Fruit fly (Drosophila melanogaster) whole organism, embryonic: ENCODE measurements around the gene Irbp18.

Experiments
- Antp ChIP-seq: fragments of 200-800 bp; sonication (Bioruptor generic); optimal IDR thresholded peaks from 3 replicates; lab custom pipeline; 2016; ENCODE audit warnings: missing biosample characterization, missing genetic modification characterization
- B-H2 ChIP-seq: fragments of 200-800 bp; sonication (Bioruptor generic); optimal IDR thresholded peaks from 2 replicates; lab custom pipeline; 2018; ENCODE audit warnings: missing biosample characterization, mild to moderate bottlenecking, missing genetic modification characterization
- CG10147 ChIP-seq: fragments of 200-800 bp; sonication (Bioruptor generic); optimal IDR thresholded peaks from 2 replicates; lab custom pipeline; 2019; ENCODE audit warnings: missing biosample characterization, mild to moderate bottlenecking, missing genetic modification characterization, moderate library complexity
- CG10267 ChIP-seq: fragments of 200-800 bp; sonication (Bioruptor generic); optimal IDR thresholded peaks from 2 replicates; lab custom pipeline; 2018; ENCODE audit warnings: missing biosample characterization, mild to moderate bottlenecking, missing genetic modification characterization, moderate library complexity
- CG10431 ChIP-seq: fragments of 200-800 bp; sonication (Bioruptor generic); optimal IDR thresholded peaks from 3 replicates; lab custom pipeline; 2018; ENCODE audit warnings: missing biosample characterization, mild to moderate bottlenecking, missing genetic modification characterization
- CG13296 ChIP-seq: fragments of 200-800 bp; sonication (Bioruptor generic); optimal IDR thresholded peaks from 3 replicates; lab custom pipeline; 2018; ENCODE audit warnings: missing biosample characterization, mild to moderate bottlenecking, missing genetic modification characterization
- CG15601 ChIP-seq: fragments of 200-800 bp; sonication (Bioruptor generic); optimal IDR thresholded peaks from 3 replicates; lab custom pipeline; 2019; ENCODE audit warnings: missing biosample characterization, mild to moderate bottlenecking, missing genetic modification characterization, moderate library complexity
- CG1602 ChIP-seq: fragments of 200-800 bp; sonication (Bioruptor generic); optimal IDR thresholded peaks from 3 replicates; lab custom pipeline; 2016; ENCODE audit warnings: missing biosample characterization, missing genetic modification characterization
- CG1603 ChIP-seq: fragments of 200-800 bp; sonication (Bioruptor generic); optimal IDR thresholded peaks from 2 replicates; lab custom pipeline; 2019; ENCODE audit warnings: missing biosample characterization, mild to moderate bottlenecking, missing genetic modification characterization, moderate library complexity
- CG3163 ChIP-seq: fragments of 200-800 bp; sonication (Bioruptor generic); optimal IDR thresholded peaks from 3 replicates; lab custom pipeline; 2016; ENCODE audit warnings: missing biosample characterization, missing genetic modification characterization
- CG3281 ChIP-seq: fragments of 200-800 bp; sonication (Bioruptor generic); optimal IDR thresholded peaks from 3 replicates; lab custom pipeline; 2017; ENCODE audit warnings: missing biosample characterization, mild to moderate bottlenecking, missing genetic modification characterization
- CG4730 ChIP-seq: fragments of 200-800 bp; sonication (Bioruptor generic); IDR thresholded peaks from 2 replicates; pipeline ENCODE4 v1.3.6; 2022; ENCODE audit warnings: missing biosample characterization, missing genetic modification characterization
- CG4820 ChIP-seq: fragments of 200-800 bp; sonication (Bioruptor generic); optimal IDR thresholded peaks from 3 replicates; lab custom pipeline; 2016; ENCODE audit warnings: missing biosample characterization, missing genetic modification characterization
- CG6683 ChIP-seq: fragments of 200-800 bp; sonication (Bioruptor generic); optimal IDR thresholded peaks from 2 replicates; lab custom pipeline; 2017; ENCODE audit warnings: missing biosample characterization, mild to moderate bottlenecking, missing genetic modification characterization, missing genetic modification reagents
- CG7928 ChIP-seq: fragments of 200-800 bp; sonication (Bioruptor generic); optimal IDR thresholded peaks from 2 replicates; lab custom pipeline; 2017; ENCODE audit warnings: missing biosample characterization, mild to moderate bottlenecking, missing genetic modification characterization
- CG8765 ChIP-seq: fragments of 200-800 bp; sonication (Bioruptor generic); IDR thresholded peaks from 2 replicates; pipeline ENCODE4 v1.3.6; 2022; ENCODE audit warnings: missing biosample characterization, missing genetic modification characterization
- CG9797 ChIP-seq: fragments of 200-800 bp; sonication (Bioruptor generic); optimal IDR thresholded peaks from 3 replicates; lab custom pipeline; 2018; ENCODE audit warnings: missing biosample characterization, mild to moderate bottlenecking, missing genetic modification characterization
- Dref ChIP-seq: fragments of 200-800 bp; sonication (Bioruptor generic); IDR thresholded peaks from 2 replicates; pipeline ENCODE4 v1.3.6; 2022; ENCODE audit warnings: missing biosample characterization, missing genetic modification characterization
- Drgx ChIP-seq: fragments of 200-800 bp; sonication (Bioruptor generic); IDR thresholded peaks from 2 replicates; pipeline ENCODE4 v1.3.6; 2022; ENCODE audit warnings: missing biosample characterization, missing genetic modification characterization
- Fer2 ChIP-seq: fragments of 200-800 bp; sonication (Bioruptor generic); optimal IDR thresholded peaks from 2 replicates; lab custom pipeline; 2018; ENCODE audit warnings: missing biosample characterization, mild to moderate bottlenecking, missing genetic modification characterization, moderate library complexity
- Fer3 ChIP-seq: fragments of 200-800 bp; sonication (Bioruptor generic); optimal IDR thresholded peaks from 2 replicates; lab custom pipeline; 2018; ENCODE audit warnings: missing biosample characterization, mild to moderate bottlenecking, missing genetic modification characterization, moderate library complexity
- Hmr ChIP-seq: fragments of 200-800 bp; sonication (Bioruptor generic); optimal IDR thresholded peaks from 3 replicates; lab custom pipeline; 2017; ENCODE audit warnings: mild to moderate bottlenecking, missing biosample characterization, missing genetic modification reagents, missing genetic modification characterization
- Hsf ChIP-seq: fragments of 200-800 bp; sonication (Bioruptor generic); optimal IDR thresholded peaks from 3 replicates; lab custom pipeline; 2016; ENCODE audit warnings: missing biosample characterization, missing genetic modification characterization
- Mad ChIP-seq: fragments of 200-800 bp; sonication (Bioruptor generic); optimal IDR thresholded peaks from 2 replicates; lab custom pipeline; 2016; ENCODE audit warnings: missing biosample characterization, missing genetic modification characterization
- NC2β ChIP-seq: fragments of 200-800 bp; sonication (Bioruptor generic); optimal IDR thresholded peaks from 2 replicates; lab custom pipeline; 2016; ENCODE audit warnings: missing biosample characterization, missing genetic modification characterization
- Nf-YA ChIP-seq: fragments of 200-800 bp; sonication (Bioruptor generic); IDR thresholded peaks from 2 replicates; pipeline ENCODE4 v1.3.6; 2022; ENCODE audit warnings: missing biosample characterization, missing genetic modification characterization
- Nf-YB ChIP-seq: fragments of 200-800 bp; sonication (Bioruptor generic); optimal IDR thresholded peaks from 3 replicates; lab custom pipeline; 2019; ENCODE audit warnings: missing biosample characterization, mild to moderate bottlenecking, missing genetic modification characterization, moderate library complexity
- Opbp ChIP-seq: fragments of 200-800 bp; sonication (Bioruptor generic); IDR thresholded peaks from 3 replicates; pipeline ENCODE4 v1.3.6; 2022; ENCODE audit warnings: missing biosample characterization, missing genetic modification characterization; ENCODE audit not compliant: partially characterized antibody
- Taf1 ChIP-seq: fragments of 200-800 bp; sonication (Bioruptor generic); IDR thresholded peaks from 2 replicates; pipeline ENCODE4 v1.3.6; 2022; ENCODE audit warnings: missing biosample characterization, missing genetic modification characterization
- Usf ChIP-seq: fragments of 200-800 bp; sonication (Bioruptor generic); optimal IDR thresholded peaks from 2 replicates; lab custom pipeline; 2017; ENCODE audit warnings: missing genotype, missing biosample characterization, missing genetic modification characterization
- Xrp1 ChIP-seq: fragments of 200-800 bp; sonication (Bioruptor generic); IDR thresholded peaks from 2 replicates; pipeline ENCODE4 v1.3.6; 2022; ENCODE audit warnings: missing biosample characterization, missing genetic modification characterization
- bbx ChIP-seq: fragments of 200-800 bp; sonication (Bioruptor generic); IDR thresholded peaks from 2 replicates; pipeline ENCODE4 v1.3.6; 2022; ENCODE audit warnings: missing biosample characterization, missing genetic modification characterization; ENCODE audit not compliant: partially characterized antibody
- bcd ChIP-seq: fragments of 200-800 bp; sonication (Bioruptor generic); optimal IDR thresholded peaks from 2 replicates; lab custom pipeline; 2017; ENCODE audit warnings: missing biosample characterization, mild to moderate bottlenecking, missing genetic modification characterization
- dimm ChIP-seq: fragments of 200-800 bp; sonication (Bioruptor generic); IDR thresholded peaks from 2 replicates; pipeline ENCODE4 v1.3.6; 2022; ENCODE audit warnings: missing biosample characterization, missing genetic modification characterization
- dysf ChIP-seq: fragments of 200-800 bp; sonication (Bioruptor generic); IDR thresholded peaks from 3 replicates; pipeline ENCODE4 v1.3.6; 2022; ENCODE audit warnings: missing biosample characterization, missing genetic modification characterization
- ewg ChIP-seq: fragments of 200-800 bp; sonication (Bioruptor generic); optimal IDR thresholded peaks from 3 replicates; lab custom pipeline; 2017; ENCODE audit warnings: mild to moderate bottlenecking, missing biosample characterization, missing genetic modification reagents, missing genetic modification characterization
- exex ChIP-seq: fragments of 200-800 bp; sonication (Bioruptor generic); optimal IDR thresholded peaks from 4 replicates; lab custom pipeline; 2018; ENCODE audit warnings: missing biosample characterization, mild to moderate bottlenecking, missing genetic modification characterization, moderate library complexity
- gce ChIP-seq: fragments of 200-800 bp; sonication (Bioruptor generic); IDR thresholded peaks from 3 replicates; pipeline ENCODE4 v1.3.6; 2022; ENCODE audit warnings: missing biosample characterization, missing genetic modification characterization
- hbn ChIP-seq: fragments of 200-800 bp; sonication (Bioruptor generic); IDR thresholded peaks from 2 replicates; pipeline ENCODE4 v1.3.6; 2022; ENCODE audit warnings: missing biosample characterization, missing genetic modification characterization; ENCODE audit not compliant: partially characterized antibody
- hkb ChIP-seq, 2 experiments: fragments of 200-800 bp in 1 of 2; fragments of >200 bp in 1 of 2; sonication (Bioruptor generic) in 1 of 2; IDR thresholded peaks in 1 of 2; optimal IDR thresholded peaks in 1 of 2; 2 replicates each; pipeline versions ENCODE4 v1.3.6 to Lab custom; 2017 to 2022; ENCODE audit warnings: missing biosample characterization in 1 of 2, missing genetic modification characterization in 1 of 2
- hth ChIP-seq: fragments of >200 bp; optimal IDR thresholded peaks from 2 replicates; lab custom pipeline; 2017; ENCODE audit warnings: inconsistent platforms
- klu ChIP-seq: fragments of 200-800 bp; sonication (Bioruptor generic); IDR thresholded peaks from 2 replicates; pipeline ENCODE4 v1.3.6; 2022; ENCODE audit warnings: missing biosample characterization, missing genetic modification characterization
- phol ChIP-seq: fragments of 200-800 bp; sonication (Bioruptor generic); optimal IDR thresholded peaks from 3 replicates; lab custom pipeline; 2018; ENCODE audit warnings: missing biosample characterization, mild to moderate bottlenecking, missing genetic modification characterization, moderate library complexity
- psq ChIP-seq: fragments of 200-800 bp; sonication (Bioruptor generic); optimal IDR thresholded peaks from 2 replicates; lab custom pipeline; 2017; ENCODE audit warnings: missing biosample characterization, missing genetic modification characterization
- sens-2 ChIP-seq: fragments of 200-800 bp; sonication (Bioruptor generic); IDR thresholded peaks from 2 replicates; pipeline ENCODE4 v1.3.6; 2022; ENCODE audit warnings: missing biosample characterization, missing genetic modification characterization
- seq ChIP-seq: fragments of 200-800 bp; sonication (Bioruptor generic); IDR thresholded peaks from 2 replicates; pipeline ENCODE4 v1.3.6; 2022; ENCODE audit warnings: missing biosample characterization, missing genetic modification characterization
- sim ChIP-seq: fragments of 200-800 bp; sonication (Bioruptor generic); IDR thresholded peaks from 2 replicates; pipeline ENCODE4 v1.3.6; 2022; ENCODE audit warnings: missing biosample characterization, missing genetic modification characterization
- sisA ChIP-seq: fragments of 200-800 bp; sonication (Bioruptor generic); IDR thresholded peaks from 2 replicates; pipeline ENCODE4 v1.3.6; 2022; ENCODE audit warnings: missing biosample characterization, missing genetic modification characterization
- ssp ChIP-seq: fragments of 200-800 bp; sonication (Bioruptor generic); IDR thresholded peaks from 2 replicates; pipeline ENCODE4 v1.3.6; 2022; ENCODE audit warnings: missing biosample characterization, missing genetic modification characterization
- sug ChIP-seq: fragments of 200-800 bp; optimal IDR thresholded peaks from 2 replicates; lab custom pipeline; 2019; ENCODE audit warnings: missing biosample characterization, mild to moderate bottlenecking, missing genetic modification characterization, moderate library complexity
- zf30C ChIP-seq: fragments of 200-800 bp; sonication (Bioruptor generic); optimal IDR thresholded peaks from 3 replicates; lab custom pipeline; 2018; ENCODE audit warnings: missing biosample characterization, mild to moderate bottlenecking, missing genetic modification characterization

Irbp18 gene

dm6 chr3L:11061200-11061599 lies 36.8 kb downstream of the Irbp18 start, which contains the start of the genes CG6321 and Blos2 (continued):
- TF ChIP-seq CG15601 (tag; lab: Kevin White, UChicago), result peak; percentile 68
- TF ChIP-seq CG4820, result peak; percentile 55
- TF ChIP-seq CG3281 (GFP tag; lab: Kevin White, UChicago), result peak; percentile 86
- no peak for TF ChIP-seq zf30C
- peak; percentile 77 for TF ChIP-seq CG13296 (GFP tag; lab: Kevin White, UChicago)
- TF ChIP-seq CG8765 (GFP tag; lab: Robert Waterston, UW), result no peak
- peak; percentile 40; the same call in 1 of the 2 replicates for TF ChIP-seq Taf1
- peak; percentile 16; the same call in 1 of the 2 replicates for TF ChIP-seq seq
- TF ChIP-seq dimm (GFP tag; lab: Robert Waterston, UW), result no peak
- no peak for TF ChIP-seq CG3163 (GFP tag; lab: Kevin White, UChicago)
- TF ChIP-seq Nf-YB (GFP tag; lab: Kevin White, UChicago), result peak; percentile 62
- peak; percentile 81 for TF ChIP-seq exex (tag; lab: Kevin White, UChicago)
- TF ChIP-seq Opbp (GFP tag; lab: Robert Waterston, UW), result no peak
- 0 out of 2 replicates have a peak, but pooled peaks have one; percentile 32 for TF ChIP-seq Nf-YA (GFP tag; lab: Robert Waterston, UW)
- TF ChIP-seq bbx (GFP tag; lab: Robert Waterston, UW), result no peak
- no peak for TF ChIP-seq hkb (optimal IDR thresholded peaks at IDR 0.05; lab: Kevin White, UChicago)
- peak; percentile 86 for TF ChIP-seq hkb (GFP tag; IDR thresholded peaks at IDR 0.05; lab: Robert Waterston, UW)
- no peak for TF ChIP-seq psq (GFP tag; lab: Kevin White, UChicago)
- TF ChIP-seq sim (GFP tag; lab: Robert Waterston, UW), result no peak
- TF ChIP-seq phol (tag; lab: Kevin White, UChicago), result peak; percentile 81
- peak; percentile 75 for TF ChIP-seq Hsf
- TF ChIP-seq CG1603, result peak; percentile 63
- TF ChIP-seq sens-2, result no peak
- TF ChIP-seq B-H2 (GFP tag; lab: Kevin White, UChicago), result peak; percentile 48
- peak; percentile 83 for TF ChIP-seq CG10147 (GFP tag; lab: Kevin White, UChicago)
- peak; percentile 50 for TF ChIP-seq Fer2 (tag; lab: Kevin White, UChicago)
- no peak for TF ChIP-seq CG7928 (GFP tag; lab: Kevin White, UChicago)
- peak; percentile 82 for TF ChIP-seq Hmr (GFP tag; lab: Kevin White, UChicago)
- TF ChIP-seq CG10431 (GFP tag; lab: Kevin White, UChicago), result no peak
- peak; percentile 81 for TF ChIP-seq CG10267
- TF ChIP-seq Xrp1 (GFP tag; lab: Robert Waterston, UW), result peak; percentile 91
- peak; percentile 52 for TF ChIP-seq klu (GFP tag; lab: Robert Waterston, UW)
- TF ChIP-seq CG6683 (GFP tag; lab: Kevin White, UChicago), result peak; percentile 50
- no peak for TF ChIP-seq CG9797 (GFP tag; lab: Kevin White, UChicago)
- 0 out of 3 replicates have a peak, but pooled peaks have one; percentile 5 for TF ChIP-seq gce
- TF ChIP-seq ssp (GFP tag; lab: Robert Waterston, UW), result no peak
- TF ChIP-seq Mad, result no peak
- peak; percentile 15 for TF ChIP-seq Antp (GFP tag; lab: Kevin White, UChicago)
- TF ChIP-seq bcd (GFP tag; lab: Kevin White, UChicago), result peak; percentile 68
- TF ChIP-seq ewg (GFP tag; lab: Kevin White, UChicago), result peak; percentile 35
- peak; percentile 51 for TF ChIP-seq CG1602
- TF ChIP-seq NC2β, result peak; percentile 41
- TF ChIP-seq sisA (GFP tag; lab: Robert Waterston, UW), result peak; percentile 54
- TF ChIP-seq sug (tag; lab: Kevin White, UChicago), result peak; percentile 79
- no peak for TF ChIP-seq hth (lab: Kevin White, UChicago)
- peak; percentile 80 for TF ChIP-seq Fer3
- no peak for TF ChIP-seq Usf (GFP tag; lab: Kevin White, UChicago)
- TF ChIP-seq dysf (GFP tag; lab: Robert Waterston, UW), result peak; percentile 88
- TF ChIP-seq Drgx (GFP tag; lab: Robert Waterston, UW), result peak; percentile 77
- peak; percentile 38; the same call in 1 of the 2 replicates for TF ChIP-seq CG4730 (GFP tag; lab: Robert Waterston, UW)
- no peak for TF ChIP-seq hbn (GFP tag; lab: Robert Waterston, UW)
- TF ChIP-seq Dref (GFP tag; lab: Robert Waterston, UW), result no peak
